Fruit fly (Drosophila melanogaster): ENCODE results near the gene prd1.

- peak; percentile 17 for TF ChIP-seq CG14655 (GFP tag; optimal IDR thresholded peaks at IDR 0.05)
- TF ChIP-seq CG9948 (tag; optimal IDR thresholded peaks at IDR 0.05) = no peak
- TF ChIP-seq CG17806 (tag; optimal IDR thresholded peaks at IDR 0.05) = no peak
- TF ChIP-seq CG15710 (tag; optimal IDR thresholded peaks at IDR 0.05) = no peak
Measured at dm6 chr3R:11763494-11764278, 23.1 kb downstream of the prd1 start.
